Worm (Caenorhabditis elegans): ENCODE data around the gene K09F5.1.

K09F5.1 gene

DNA sequence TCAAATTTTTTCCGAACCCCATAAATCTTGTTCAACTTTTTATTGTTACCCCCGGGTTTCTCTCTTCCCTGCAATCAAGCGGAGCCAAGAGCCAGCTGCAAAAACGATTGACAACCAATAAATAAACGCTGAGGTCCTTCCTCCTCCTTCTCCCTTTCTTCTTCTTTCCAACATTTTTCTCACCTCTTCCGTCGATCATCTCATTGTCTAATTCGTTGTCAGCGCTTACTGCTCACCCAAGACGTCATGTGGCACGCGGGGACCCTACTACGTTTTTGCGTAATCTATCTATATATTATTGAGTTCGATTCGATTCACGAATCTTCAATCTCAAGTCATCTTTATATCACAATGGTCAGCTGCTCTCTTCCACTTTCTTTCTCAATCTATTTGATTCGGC lies 24.0 kb upstream of the K09F5.1 start:
- no peak for TF ChIP-seq elt-3 (tag; optimal IDR thresholded peaks at IDR 0.05)
- TF ChIP-seq tbx-2 (tag; optimal IDR thresholded peaks at IDR 0.05): no peak
- no peak for TF ChIP-seq pha-4 (tag; optimal IDR thresholded peaks at IDR 0.05)
- no peak for TF ChIP-seq R02D3.7 (tag; optimal IDR thresholded peaks at IDR 0.05)
- TF ChIP-seq ceh-9 (tag; optimal IDR thresholded peaks at IDR 0.05): no peak
- no peak for TF ChIP-seq fos-1 (tag; optimal IDR thresholded peaks at IDR 0.05)
- TF ChIP-seq elt-1 (tag; optimal IDR thresholded peaks at IDR 0.05): no peak
- no peak for TF ChIP-seq nhr-12 (tag; optimal IDR thresholded peaks at IDR 0.05)
- no peak for TF ChIP-seq eor-1 (tag; optimal IDR thresholded peaks at IDR 0.05)
- no peak for TF ChIP-seq lin-39 (tag; optimal IDR thresholded peaks at IDR 0.05)
- no peak for TF ChIP-seq nhr-77 (tag; optimal IDR thresholded peaks at IDR 0.05)

DNA sequence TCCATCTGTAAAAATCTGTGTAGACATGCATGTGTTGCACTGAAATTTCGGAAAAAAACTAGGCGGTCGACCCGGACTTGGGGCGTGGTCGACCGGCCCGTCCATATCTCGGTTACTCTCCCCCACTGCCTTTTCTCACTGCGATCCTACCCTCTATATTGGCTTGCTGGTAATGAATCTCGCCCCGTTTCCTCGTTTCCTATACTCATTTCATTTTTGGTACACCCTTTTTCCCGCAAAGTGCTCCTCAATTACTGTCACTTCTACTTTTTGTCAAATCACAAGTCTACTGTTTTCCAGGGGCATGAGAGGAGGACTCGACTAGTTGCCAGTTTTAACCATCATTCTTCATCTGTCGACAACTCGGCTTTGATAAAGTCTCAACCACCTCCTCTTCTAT lies 20.5 kb upstream of the K09F5.1 start, which contains the start of gene K09F5.6:
Gene K09F5.6, plus strand, starts transcription at position 301 of the 400 bp plus-strand sequence.
- TF ChIP-seq nhr-237 (tag; optimal IDR thresholded peaks at IDR 0.05) (no peak), ceh-28 (tag; optimal IDR thresholded peaks at IDR 0.05) (no peak), mdl-1 (tag; optimal IDR thresholded peaks at IDR 0.05) (no peak), fos-1 (tag; optimal IDR thresholded peaks at IDR 0.05) (no peak), nhr-43 (tag; optimal IDR thresholded peaks at IDR 0.05; ENCODE audit: poor library complexity, severe bottlenecking) (no peak), jun-1 (tag; optimal IDR thresholded peaks at IDR 0.05) (no peak), egl-5 (tag; optimal IDR thresholded peaks at IDR 0.05) (no peak), nhr-25 (tag; optimal IDR thresholded peaks at IDR 0.05) (no peak), elt-1 (tag; optimal IDR thresholded peaks at IDR 0.05) (no peak), elt-2 (tag; optimal IDR thresholded peaks at IDR 0.05) (no peak), lin-39 (tag; optimal IDR thresholded peaks at IDR 0.05) (no peak), daf-12 (tag; optimal IDR thresholded peaks at IDR 0.05) (no peak)

DNA sequence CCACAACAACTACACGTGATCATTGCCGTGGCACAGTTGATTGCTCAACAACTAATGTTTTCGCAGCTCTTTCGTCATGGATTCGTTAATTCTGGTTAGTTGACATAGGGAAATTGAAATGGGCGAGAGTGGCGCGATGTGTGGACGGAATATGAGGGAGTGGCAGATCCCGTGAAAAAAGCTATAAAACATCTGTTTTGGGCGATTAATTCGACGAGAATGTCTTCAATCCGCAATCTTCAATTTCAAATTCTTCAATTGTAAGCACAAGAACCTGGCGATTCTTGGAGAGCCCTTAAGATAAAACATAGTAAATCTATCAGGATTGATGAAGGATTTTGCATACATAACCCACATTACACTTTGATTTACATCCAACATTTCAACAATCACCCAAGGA lies 18.9 kb upstream of the K09F5.1 start:
- no peak for TF ChIP-seq eor-1 (tag; optimal IDR thresholded peaks at IDR 0.05)
- no peak for TF ChIP-seq skn-1 (tag; optimal IDR thresholded peaks at IDR 0.05)
- TF ChIP-seq egl-5 (tag; optimal IDR thresholded peaks at IDR 0.05): no peak
- no peak for TF ChIP-seq ceh-82 (tag; optimal IDR thresholded peaks at IDR 0.05)
- TF ChIP-seq ztf-4 (tag; optimal IDR thresholded peaks at IDR 0.05): no peak
- no peak for TF ChIP-seq elt-1 (tag; optimal IDR thresholded peaks at IDR 0.05)
- TF ChIP-seq nhr-43 (tag; optimal IDR thresholded peaks at IDR 0.05; ENCODE audit: poor library complexity, severe bottlenecking): no peak
- no peak for TF ChIP-seq ceh-28 (tag; optimal IDR thresholded peaks at IDR 0.05)
- TF ChIP-seq nhr-11 (tag; optimal IDR thresholded peaks at IDR 0.05): no peak
- TF ChIP-seq mdl-1 (tag; optimal IDR thresholded peaks at IDR 0.05): no peak
- no peak for TF ChIP-seq nhr-25 (tag; optimal IDR thresholded peaks at IDR 0.05)

DNA sequence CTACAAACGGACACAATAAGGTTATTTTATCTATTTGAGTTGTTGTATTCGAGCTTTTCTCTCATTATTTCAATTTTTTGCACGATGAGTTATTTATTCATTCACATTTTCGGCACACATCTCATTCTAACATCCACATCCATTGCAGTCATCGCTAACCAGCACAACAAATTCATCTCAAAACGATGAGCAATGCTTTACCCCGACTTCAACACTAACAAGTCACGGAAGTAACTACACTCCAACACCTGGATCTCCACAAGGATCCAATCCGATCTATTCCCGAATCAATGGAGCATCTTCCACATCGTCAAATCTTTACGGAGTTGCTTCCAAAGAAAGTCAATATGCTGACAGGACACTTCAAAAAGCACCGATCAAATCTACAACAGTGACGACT lies 15.4 kb upstream of the K09F5.1 start:
- TF ChIP-seq mdl-1 (tag; optimal IDR thresholded peaks at IDR 0.05) (no peak), skn-1 (tag; optimal IDR thresholded peaks at IDR 0.05) (no peak), nhr-237 (tag; optimal IDR thresholded peaks at IDR 0.05) (no peak), nhr-28 (tag; optimal IDR thresholded peaks at IDR 0.05) (no peak), pha-4 (tag; optimal IDR thresholded peaks at IDR 0.05) (no peak), lin-39 (tag; optimal IDR thresholded peaks at IDR 0.05) (no peak), nfya-1 (tag; optimal IDR thresholded peaks at IDR 0.05; ENCODE audit: insufficient read depth) (no peak), lin-15B (tag; optimal IDR thresholded peaks at IDR 0.05) (no peak), egl-27 (tag; optimal IDR thresholded peaks at IDR 0.05) (no peak), tbx-2 (tag; optimal IDR thresholded peaks at IDR 0.05) (no peak), sea-2 (GFP tag; optimal IDR thresholded peaks at IDR 0.05) (no peak), unc-39 (tag; optimal IDR thresholded peaks at IDR 0.05) (no peak), mml-1 (tag; optimal IDR thresholded peaks at IDR 0.05) (no peak), ceh-82 (tag; optimal IDR thresholded peaks at IDR 0.05) (no peak), R02D3.7 (tag; optimal IDR thresholded peaks at IDR 0.05) (no peak), nhr-23 (tag; optimal IDR thresholded peaks at IDR 0.05) (no peak), nhr-43 (tag; optimal IDR thresholded peaks at IDR 0.05; ENCODE audit: poor library complexity, severe bottlenecking) (no peak), nhr-11 (tag; optimal IDR thresholded peaks at IDR 0.05) (no peak)

DNA sequence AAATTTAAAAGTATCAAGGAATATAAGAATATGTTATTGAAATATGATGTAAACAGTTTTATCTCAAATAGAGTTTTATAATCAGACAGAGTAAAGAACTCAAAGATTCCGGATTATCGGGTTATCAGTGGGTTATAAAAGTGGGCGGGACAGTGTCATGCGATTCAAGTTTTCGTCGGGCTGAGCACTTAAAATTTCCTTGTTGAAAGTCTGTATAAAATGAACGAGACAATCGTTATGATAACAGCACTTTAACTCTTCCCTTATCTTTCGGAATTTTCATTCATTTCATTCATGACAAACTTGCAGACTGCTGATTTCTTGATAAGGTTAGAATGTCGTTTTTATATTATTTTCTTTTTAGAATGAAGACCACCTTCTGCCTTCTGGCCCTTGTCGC lies 13.8 kb upstream of the K09F5.1 start, which contains the start of gene spp-14:
Gene spp-14, plus strand, starts transcription at position 365 of the 400 bp plus-strand sequence.
- peak; percentile 99 for TF ChIP-seq elt-2 (tag; optimal IDR thresholded peaks at IDR 0.05)
- peak; percentile 77 for TF ChIP-seq jun-1 (tag; optimal IDR thresholded peaks at IDR 0.05)
- no peak for TF ChIP-seq ceh-9 (tag; optimal IDR thresholded peaks at IDR 0.05)
- peak; percentile 22 for TF ChIP-seq skn-1 (tag; optimal IDR thresholded peaks at IDR 0.05)
- peak; percentile 20 for TF ChIP-seq pha-4 (tag; optimal IDR thresholded peaks at IDR 0.05)
- peak; percentile 97 for TF ChIP-seq pqm-1 (tag; optimal IDR thresholded peaks at IDR 0.05)
- TF ChIP-seq nhr-76 (tag; optimal IDR thresholded peaks at IDR 0.05): no peak
- no peak for TF ChIP-seq egl-27 (tag; optimal IDR thresholded peaks at IDR 0.05)

All from whole organism, L3 larva.